Fruit fly (Drosophila melanogaster) Kc167 (cell line): ENCODE results near the gene CG14861.

Experiments
- Myc ChIP-seq: fragments of >200 bp; optimal IDR thresholded peaks from 2 replicates; lab custom pipeline; 2017; ENCODE audit warnings: missing external identifiers
- Sin3A ChIP-seq: fragments of >200 bp; optimal IDR thresholded peaks from 2 replicates; lab custom pipeline; 2018; ENCODE audit warnings: missing external identifiers
- h ChIP-seq: fragments of >200 bp; optimal IDR thresholded peaks from 3 replicates; lab custom pipeline; 2018; ENCODE audit warnings: missing external identifiers
- insv ChIP-seq: fragments of >200 bp; optimal IDR thresholded peaks from 3 replicates; lab custom pipeline; 2018; ENCODE audit warnings: missing external identifiers
- psq ChIP-seq: fragments of >200 bp; optimal IDR thresholded peaks from 2 replicates; lab custom pipeline; 2017; ENCODE audit warnings: missing external identifiers
- ttk ChIP-seq: sonication (Bioruptor generic); optimal IDR thresholded peaks from 2 replicates; lab custom pipeline; 2017; ENCODE audit warnings: missing external identifiers

The CG14861 gene

DNA sequence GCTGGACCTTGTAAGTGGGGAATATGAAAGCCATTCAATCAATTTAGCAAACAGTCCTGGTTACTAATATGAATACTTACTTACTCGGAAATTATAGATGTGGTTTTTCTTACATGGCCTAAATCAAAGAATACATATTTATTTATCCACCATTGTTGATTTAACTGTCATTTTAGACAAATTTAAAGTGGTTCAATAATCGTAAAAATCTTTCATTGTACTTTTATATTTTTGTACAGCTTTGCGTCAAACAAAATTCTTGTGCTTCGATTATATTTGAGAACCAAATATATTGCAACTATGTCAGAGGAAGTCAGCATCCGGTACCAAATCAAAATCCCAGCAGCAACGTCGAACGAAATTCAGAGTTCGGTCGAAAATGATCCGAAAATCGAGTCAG is at the start of gene CG14861:
Gene CG14861 (plus strand): TSS at position 301 of the 400 bp plus-strand sequence.
- TF ChIP-seq Sin3A (lab: Kevin White, UChicago): no peak
- no peak for TF ChIP-seq psq (lab: Kevin White, UChicago)
- TF ChIP-seq insv (lab: Kevin White, UChicago): no peak
- TF ChIP-seq h (lab: Kevin White, UChicago): no peak
- TF ChIP-seq ttk (lab: Kevin White, UChicago): no peak
- no peak for TF ChIP-seq Myc (lab: Kevin White, UChicago)

DNA sequence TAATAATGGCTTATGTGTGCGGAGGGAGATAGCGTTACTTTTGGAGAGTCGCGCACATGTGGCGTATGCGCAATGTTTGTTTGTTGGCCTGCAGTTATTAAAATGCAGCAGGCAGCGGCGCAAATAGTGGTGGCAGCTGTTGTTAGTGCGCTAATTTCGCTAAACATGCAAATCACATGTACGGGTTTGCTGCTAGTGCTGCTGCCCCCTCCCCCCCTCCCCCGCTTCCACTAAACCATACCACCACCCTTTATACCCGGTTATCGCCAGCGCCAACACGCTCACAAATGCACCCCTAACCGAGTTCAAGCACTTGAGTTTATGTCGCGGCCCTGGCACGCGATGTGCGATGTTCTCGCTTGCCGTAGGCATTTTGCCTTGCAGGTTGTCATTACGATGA is 49.3 kb upstream of the CG14861 start:
- TF ChIP-seq h (lab: Kevin White, UChicago) (no peak), psq (lab: Kevin White, UChicago) (no peak), Sin3A (lab: Kevin White, UChicago) (no peak), ttk (lab: Kevin White, UChicago) (no peak), Myc (lab: Kevin White, UChicago) (no peak), insv (lab: Kevin White, UChicago) (no peak)

DNA sequence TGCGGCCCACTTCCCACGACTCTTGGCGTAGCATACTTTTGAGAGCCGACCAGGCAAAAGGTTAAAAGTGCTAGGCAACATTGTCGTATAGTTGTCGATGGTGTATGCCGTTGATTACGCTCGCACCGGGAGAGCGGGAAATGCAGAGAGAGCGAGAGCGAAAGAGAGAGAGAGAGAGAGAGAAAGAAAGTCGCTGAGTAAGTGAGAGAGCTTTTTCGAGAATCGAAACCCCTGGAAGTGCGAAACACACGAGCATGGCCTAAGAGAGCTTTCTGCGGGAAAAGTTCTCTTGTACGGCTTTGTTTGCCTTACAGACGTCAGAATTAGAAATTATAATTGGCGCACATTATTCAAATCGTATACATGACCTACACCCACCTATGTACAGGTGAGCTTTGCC is 28.4 kb upstream of the CG14861 start:
- TF ChIP-seq psq (lab: Kevin White, UChicago) (no peak), Sin3A (lab: Kevin White, UChicago) (no peak), insv (lab: Kevin White, UChicago) (no peak), ttk (lab: Kevin White, UChicago) (no peak), h (lab: Kevin White, UChicago) (no peak), Myc (lab: Kevin White, UChicago) (no peak)

DNA sequence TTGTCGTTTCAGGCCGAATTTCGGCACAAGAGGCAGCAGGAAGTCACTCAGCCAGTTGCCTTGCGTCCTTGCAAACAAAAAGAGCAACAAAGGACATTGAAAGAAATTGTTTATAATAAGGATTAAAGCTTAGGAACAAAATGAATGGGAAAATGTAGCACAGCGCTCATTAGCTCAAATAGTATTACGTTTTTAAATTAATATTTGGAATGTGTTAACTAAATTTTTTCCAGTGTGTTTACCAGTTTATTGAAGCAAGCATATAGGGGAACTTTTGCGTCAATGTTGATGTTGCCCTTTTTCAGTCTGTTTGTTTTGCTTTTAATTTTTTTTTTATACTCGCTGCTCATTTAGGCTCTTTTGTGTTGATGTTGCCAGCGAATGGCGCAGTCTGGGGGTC is 24.5 kb upstream of the CG14861 start:
- TF ChIP-seq insv (lab: Kevin White, UChicago) (no peak), psq (lab: Kevin White, UChicago) (no peak), Sin3A (lab: Kevin White, UChicago) (no peak), h (lab: Kevin White, UChicago) (no peak), ttk (lab: Kevin White, UChicago) (no peak), Myc (lab: Kevin White, UChicago) (no peak)

DNA sequence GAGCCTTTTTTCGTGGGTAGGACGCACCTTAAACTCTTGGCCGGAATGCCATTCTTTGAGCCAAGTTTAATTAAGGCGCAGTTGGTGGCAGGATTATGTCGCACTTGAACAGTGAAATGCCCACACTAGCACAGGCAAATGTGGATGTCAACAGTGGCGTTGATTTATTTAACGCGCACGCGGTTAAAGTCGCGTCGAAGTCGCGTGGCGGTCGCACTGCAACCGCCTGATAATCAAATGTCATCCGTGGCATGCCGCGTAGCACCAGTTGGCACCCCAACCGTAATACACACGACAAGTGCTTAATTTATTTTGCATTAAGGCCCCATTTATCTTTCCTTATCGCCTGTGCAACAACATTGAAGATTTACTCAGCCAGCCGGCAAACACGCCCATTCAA is 9.6 kb downstream of the CG14861 start:
- TF ChIP-seq psq (lab: Kevin White, UChicago) (no peak), Sin3A (lab: Kevin White, UChicago) (no peak), Myc (lab: Kevin White, UChicago) (no peak), insv (lab: Kevin White, UChicago) (no peak), h (lab: Kevin White, UChicago) (no peak), ttk (lab: Kevin White, UChicago) (no peak)

DNA sequence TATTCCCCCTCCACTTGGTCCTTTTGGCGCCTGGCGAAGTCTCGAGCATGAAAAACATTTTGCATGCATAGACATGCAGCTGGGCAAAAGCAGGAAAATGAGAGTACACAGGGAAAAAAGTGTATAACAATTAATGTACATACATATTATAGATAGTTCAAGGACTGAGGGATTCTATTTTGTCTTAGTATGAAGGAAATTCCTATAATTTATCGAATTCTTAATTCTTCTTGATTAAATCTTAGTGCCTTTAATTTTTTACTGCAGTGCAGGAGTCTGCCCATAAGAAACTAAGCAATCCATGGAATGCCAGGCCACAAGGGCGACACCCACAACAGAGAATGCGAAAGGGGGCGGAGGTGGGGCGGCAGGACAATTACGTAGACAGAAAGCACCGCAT is 17.1 kb downstream of the CG14861 start:
- TF ChIP-seq insv (lab: Kevin White, UChicago) (no peak), psq (lab: Kevin White, UChicago) (no peak), h (lab: Kevin White, UChicago) (no peak), Sin3A (lab: Kevin White, UChicago) (no peak)

DNA sequence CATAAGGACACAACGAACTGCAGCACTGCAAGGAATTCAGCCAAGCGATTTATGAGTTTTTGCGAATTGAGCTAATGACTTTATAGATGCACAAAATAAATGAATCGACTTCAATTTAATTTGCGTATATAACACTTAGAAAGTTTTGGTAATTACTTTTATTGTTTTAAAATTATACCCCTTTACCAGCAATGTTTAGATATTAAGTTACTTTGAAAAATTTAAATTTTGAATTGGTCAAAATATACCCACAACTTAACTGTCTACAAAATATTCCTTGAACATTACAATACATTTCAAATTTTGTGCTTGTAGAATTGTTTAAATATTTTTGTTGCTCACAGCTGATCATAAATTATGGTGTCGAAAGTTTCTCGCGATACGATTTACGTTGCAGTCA is 22.5 kb downstream of the CG14861 start, which contains the start of gene RpL10Aa:
Gene RpL10Aa (plus strand): TSS at position 301 of the 400 bp plus-strand sequence.
- TF ChIP-seq Sin3A (lab: Kevin White, UChicago): no peak
- no peak for TF ChIP-seq insv (lab: Kevin White, UChicago)
- TF ChIP-seq ttk (lab: Kevin White, UChicago): no peak
- no peak for TF ChIP-seq psq (lab: Kevin White, UChicago)
- no peak for TF ChIP-seq h (lab: Kevin White, UChicago)
- TF ChIP-seq Myc (lab: Kevin White, UChicago): no peak

DNA sequence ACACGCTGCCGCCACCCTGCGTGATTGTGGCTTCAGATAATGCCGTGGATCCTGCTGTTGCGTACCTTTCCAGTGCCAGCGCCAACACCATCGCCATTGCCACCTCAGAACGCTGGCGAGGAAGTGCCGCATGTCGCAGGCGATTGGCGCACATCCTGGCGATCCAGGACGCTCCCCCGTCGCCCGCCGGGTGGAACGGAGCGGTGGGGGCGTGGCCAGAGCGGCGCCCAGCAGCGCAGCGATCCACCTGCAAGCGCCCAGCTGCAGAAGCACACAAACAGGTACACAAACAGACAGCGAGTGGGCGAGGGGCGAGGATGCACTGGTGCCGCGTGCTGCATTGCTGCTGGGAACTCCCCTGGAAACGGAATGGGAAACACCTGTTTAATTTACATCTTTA is 42.6 kb downstream of the CG14861 start:
- TF ChIP-seq insv (lab: Kevin White, UChicago): no peak
- TF ChIP-seq Sin3A (lab: Kevin White, UChicago): no peak
- TF ChIP-seq psq (lab: Kevin White, UChicago): no peak
